Worm (Caenorhabditis elegans) whole organism, L2 larva: Measurements from ENCODE around the gene F14B8.6.

Experiments
- C34F6.9 ChIP-seq: fragments of 150-350 bp; optimal IDR thresholded peaks from 2 replicates; lab custom pipeline; 2014; ENCODE audit warnings: missing biosample characterization, missing genetic modification characterization
- F13H6.1 ChIP-seq: sonication (generic microtip); optimal IDR thresholded peaks from 2 replicates; lab custom pipeline; 2016; ENCODE audit warnings: missing genetic modification characterization, missing compliant biosample characterization
- ZK546.5 ChIP-seq: sonication (generic microtip); optimal IDR thresholded peaks from 2 replicates; lab custom pipeline; 2017; ENCODE audit warnings: missing biosample characterization, missing genetic modification characterization
- alr-1 ChIP-seq: fragments of 150-350 bp; optimal IDR thresholded peaks from 2 replicates; lab custom pipeline; 2014; ENCODE audit warnings: missing biosample characterization, missing genetic modification characterization
- aly-2 ChIP-seq: fragments of 150-350 bp; optimal IDR thresholded peaks from 2 replicates; lab custom pipeline; 2014; ENCODE audit warnings: missing biosample characterization, missing genetic modification characterization
- ama-1 ChIP-seq: fragments of 150-350 bp; optimal IDR thresholded peaks from 2 replicates; lab custom pipeline; 2018; ENCODE audit warnings: inconsistent platforms
- blmp-1 ChIP-seq: sonication (generic microtip); optimal IDR thresholded peaks from 2 replicates; lab custom pipeline; 2017; ENCODE audit warnings: missing genetic modification characterization, mild to moderate bottlenecking, missing compliant biosample characterization, antibody characterized with exemption, moderate library complexity; ENCODE audit not compliant: insufficient read depth
- ceh-16 ChIP-seq: fragments of 150-350 bp; optimal IDR thresholded peaks from 2 replicates; lab custom pipeline; 2014; ENCODE audit warnings: missing biosample characterization, missing genetic modification characterization
- dmd-4 ChIP-seq: sonication (generic microtip); optimal IDR thresholded peaks from 2 replicates; lab custom pipeline; 2017; ENCODE audit warnings: missing biosample characterization, missing genetic modification characterization
- elt-1 ChIP-seq: fragments of 150-350 bp; optimal IDR thresholded peaks from 2 replicates; lab custom pipeline; 2014; ENCODE audit warnings: missing biosample characterization, missing genetic modification characterization
- elt-3 ChIP-seq: sonication (generic microtip); optimal IDR thresholded peaks from 2 replicates; lab custom pipeline; 2017; ENCODE audit warnings: missing biosample characterization, missing genetic modification characterization
- fos-1 ChIP-seq: fragments of 150-350 bp; optimal IDR thresholded peaks from 2 replicates; lab custom pipeline; 2014; ENCODE audit warnings: missing biosample characterization, missing genetic modification characterization
- gmeb-1 ChIP-seq: fragments of 150-350 bp; optimal IDR thresholded peaks from 2 replicates; lab custom pipeline; 2014; ENCODE audit warnings: missing biosample characterization, missing genetic modification characterization
- lin-13 ChIP-seq: fragments of 150-350 bp; optimal IDR thresholded peaks from 2 replicates; lab custom pipeline; 2014; ENCODE audit warnings: missing biosample characterization, missing genetic modification reagents, missing genetic modification characterization
- lin-39 ChIP-seq: fragments of 150-350 bp; optimal IDR thresholded peaks from 2 replicates; lab custom pipeline; 2014; ENCODE audit warnings: missing biosample characterization, missing genetic modification reagents, missing genetic modification characterization
- lsy-2 ChIP-seq, 2 experiments: fragments of 150-350 bp in 1 of 2; sonication (generic microtip) in 1 of 2; optimal IDR thresholded peaks; 2 replicates each; lab custom pipeline; 2014 to 2017; ENCODE audit warnings: missing biosample characterization in 2 of 2, missing genetic modification characterization in 2 of 2
- mbf-1 ChIP-seq: sonication (generic microtip); optimal IDR thresholded peaks from 2 replicates; lab custom pipeline; 2017; ENCODE audit warnings: missing biosample characterization, missing genetic modification characterization
- mdl-1 ChIP-seq, 2 experiments: fragments of 150-350 bp in 1 of 2; sonication (generic microtip) in 1 of 2; optimal IDR thresholded peaks; 2 replicates each; lab custom pipeline; 2017; ENCODE audit warnings: missing biosample characterization in 2 of 2, missing genetic modification characterization in 2 of 2
- nhr-10 ChIP-seq: sonication (generic microtip); optimal IDR thresholded peaks from 2 replicates; lab custom pipeline; 2017; ENCODE audit warnings: missing biosample characterization, missing genetic modification characterization
- nhr-11 ChIP-seq: fragments of 150-350 bp; optimal IDR thresholded peaks from 2 replicates; lab custom pipeline; 2014; ENCODE audit warnings: missing biosample characterization, missing genetic modification characterization
- nhr-12 ChIP-seq: fragments of 150-350 bp; optimal IDR thresholded peaks from 2 replicates; lab custom pipeline; 2014; ENCODE audit warnings: missing biosample characterization, missing genetic modification characterization
- nhr-129 ChIP-seq: fragments of 150-350 bp; optimal IDR thresholded peaks from 2 replicates; lab custom pipeline; 2014; ENCODE audit warnings: missing biosample characterization, missing genetic modification characterization
- nhr-21 ChIP-seq: fragments of 150-350 bp; optimal IDR thresholded peaks from 2 replicates; lab custom pipeline; 2014; ENCODE audit warnings: missing biosample characterization, missing genetic modification characterization
- nhr-23 ChIP-seq: fragments of 150-350 bp; optimal IDR thresholded peaks from 2 replicates; lab custom pipeline; 2014; ENCODE audit warnings: missing biosample characterization, missing genetic modification reagents, missing genetic modification characterization
- nhr-25 ChIP-seq: fragments of 150-350 bp; sonication (generic microtip); optimal IDR thresholded peaks from 3 replicates; lab custom pipeline; 2014; ENCODE audit warnings: missing biosample characterization, missing genetic modification characterization
- nhr-6 ChIP-seq: fragments of 150-350 bp; optimal IDR thresholded peaks from 2 replicates; lab custom pipeline; 2014; ENCODE audit warnings: missing biosample characterization, missing genetic modification characterization
- nhr-77 ChIP-seq: fragments of 150-350 bp; optimal IDR thresholded peaks from 2 replicates; lab custom pipeline; 2014; ENCODE audit warnings: missing biosample characterization, missing genetic modification characterization
- peb-1 ChIP-seq: fragments of 150-350 bp; optimal IDR thresholded peaks from 2 replicates; lab custom pipeline; 2014; ENCODE audit warnings: missing biosample characterization, missing genetic modification characterization
- skn-1 ChIP-seq: sonication (generic microtip); optimal IDR thresholded peaks from 2 replicates; lab custom pipeline; 2017; ENCODE audit warnings: missing biosample characterization, missing genetic modification characterization
- sma-3 ChIP-seq: sonication (generic microtip); optimal IDR thresholded peaks from 2 replicates; lab custom pipeline; 2016; ENCODE audit warnings: missing genetic modification reagents, missing genetic modification characterization, missing compliant biosample characterization
- sma-9 ChIP-seq, 2 experiments: fragments of 150-350 bp in 1 of 2; sonication (generic microtip) in 1 of 2; optimal IDR thresholded peaks; 2 replicates each; lab custom pipeline; 2014 to 2016; ENCODE audit warnings: missing genetic modification characterization in 2 of 2, mild to moderate bottlenecking in 1 of 2, missing biosample characterization in 1 of 2, missing compliant biosample characterization in 1 of 2, missing genetic modification reagents in 1 of 2, moderate library complexity in 1 of 2
- unc-55 ChIP-seq: fragments of 150-350 bp; sonication (generic microtip); optimal IDR thresholded peaks from 3 replicates; lab custom pipeline; 2014; ENCODE audit warnings: missing biosample characterization, missing genetic modification reagents, missing genetic modification characterization
- unc-62 ChIP-seq: fragments of 150-350 bp; optimal IDR thresholded peaks from 2 replicates; lab custom pipeline; 2014; ENCODE audit warnings: missing biosample characterization, missing genetic modification reagents, missing genetic modification characterization
- zag-1 ChIP-seq: fragments of 150-350 bp; optimal IDR thresholded peaks from 2 replicates; lab custom pipeline; 2014; ENCODE audit warnings: missing biosample characterization, missing genetic modification characterization
- ztf-1 ChIP-seq: fragments of 200-800 bp; sonication (Bioruptor generic); conservative IDR thresholded peaks from 2 replicates; pipeline ENCODE4 v1.3.6; 2022; ENCODE audit warnings: missing genetic modification characterization, missing compliant biosample characterization
- ztf-4 ChIP-seq: fragments of 150-350 bp; optimal IDR thresholded peaks from 2 replicates; lab custom pipeline; 2014; ENCODE audit warnings: missing biosample characterization, missing genetic modification characterization

F14B8.6 gene

DNA sequence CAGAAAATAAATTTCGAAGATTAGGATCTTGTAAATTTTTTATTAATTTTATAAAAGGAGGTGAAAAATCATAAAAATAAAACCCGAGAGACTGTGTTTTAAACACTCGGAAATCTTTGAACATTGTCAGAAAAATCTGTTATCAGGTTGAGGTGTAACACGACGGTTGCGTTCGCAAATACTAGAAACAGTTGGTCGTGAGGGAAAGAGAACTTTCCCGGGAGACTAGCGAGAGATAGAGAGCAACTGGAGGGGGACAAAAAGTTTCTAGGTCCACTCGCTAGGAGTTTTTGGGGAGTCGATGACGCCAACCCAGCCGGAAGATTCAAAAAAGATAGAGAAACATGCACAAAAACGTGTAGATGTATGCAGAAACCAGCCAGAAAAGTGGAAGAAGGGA is 30.1 kb upstream of the F14B8.6 start:
- TF ChIP-seq lsy-2 (tag; optimal IDR thresholded peaks at IDR 0.05; lab: Kevin White, UChicago) (peak in 1 of 2 experiments; percentile 2), nhr-77 (tag; lab: Kevin White, UChicago) (no peak), C34F6.9 (tag; lab: Kevin White, UChicago) (peak; percentile 13)

DNA sequence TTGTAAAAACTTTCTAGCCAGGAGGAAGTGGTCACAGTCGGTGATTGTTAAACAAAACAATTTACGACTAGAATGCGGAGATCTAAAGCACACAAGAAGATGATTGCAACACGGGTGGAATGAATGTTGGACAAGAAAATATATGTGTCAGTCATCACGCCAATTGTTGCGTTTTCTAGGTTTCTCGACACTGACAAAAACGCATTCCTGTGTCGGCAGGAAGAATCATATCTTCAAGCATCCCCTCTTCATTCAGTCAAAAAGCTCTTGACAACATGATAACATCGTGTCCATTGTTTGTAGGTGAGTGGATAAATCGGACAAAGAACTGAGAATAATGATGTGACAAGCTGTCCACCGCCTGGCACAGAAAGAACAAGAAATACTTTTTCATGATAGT is 27.3 kb upstream of the F14B8.6 start:
- TF ChIP-seq unc-55 (no peak), unc-62 (GFP tag; lab: Kevin White, UChicago) (no peak), elt-3 (tag; lab: Kevin White, UChicago) (no peak), F13H6.1 (tag; lab: Kevin White, UChicago) (peak; percentile 10), nhr-129 (tag; lab: Kevin White, UChicago) (peak; percentile 41), nhr-11 (tag; lab: Kevin White, UChicago) (no peak), ama-1 (no peak), nhr-77 (tag; lab: Kevin White, UChicago) (no peak)

DNA sequence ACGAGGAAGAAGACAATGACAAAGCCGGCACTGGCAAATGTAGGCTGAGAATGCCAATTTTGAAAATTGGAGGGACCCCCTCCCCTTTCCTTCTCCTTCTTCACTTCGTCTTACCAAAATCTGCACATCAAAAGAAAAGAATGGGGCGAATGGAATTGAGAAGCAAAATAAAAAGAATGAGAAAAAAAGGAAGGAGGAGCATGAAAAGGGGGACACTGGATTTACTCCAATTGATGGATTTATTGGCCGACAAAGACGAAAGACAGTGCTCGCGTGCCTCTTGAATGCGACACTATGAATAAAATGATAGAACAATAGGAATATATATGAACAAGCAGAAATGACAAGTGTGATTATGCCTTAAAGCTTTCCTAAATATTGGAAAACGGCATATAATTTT is 26.7 kb upstream of the F14B8.6 start:
- no peak for TF ChIP-seq gmeb-1 (tag; lab: Kevin White, UChicago)
- TF ChIP-seq lin-13 (GFP tag; lab: Kevin White, UChicago), result no peak
- TF ChIP-seq zag-1 (tag; lab: Kevin White, UChicago), result no peak
- no peak for TF ChIP-seq nhr-129 (tag; lab: Kevin White, UChicago)
- no peak for TF ChIP-seq peb-1
- no peak for TF ChIP-seq aly-2
- no peak for TF ChIP-seq F13H6.1 (tag; lab: Kevin White, UChicago)
- TF ChIP-seq mdl-1 (tag; optimal IDR thresholded peaks at IDR 0.05; lab: Kevin White, UChicago), result no peak
- no peak for TF ChIP-seq C34F6.9 (tag; lab: Kevin White, UChicago)
- TF ChIP-seq ceh-16 (tag; lab: Kevin White, UChicago), result no peak
- no peak for TF ChIP-seq dmd-4 (tag; lab: Kevin White, UChicago)
- no peak for TF ChIP-seq blmp-1
- TF ChIP-seq lsy-2 (tag; optimal IDR thresholded peaks at IDR 0.05; lab: Kevin White, UChicago), result no peak
- TF ChIP-seq ama-1, result no peak
- no peak for TF ChIP-seq unc-62 (GFP tag; lab: Kevin White, UChicago)
- no peak for TF ChIP-seq nhr-11 (tag; lab: Kevin White, UChicago)
- TF ChIP-seq, all 48 proteins: peak for 0

DNA sequence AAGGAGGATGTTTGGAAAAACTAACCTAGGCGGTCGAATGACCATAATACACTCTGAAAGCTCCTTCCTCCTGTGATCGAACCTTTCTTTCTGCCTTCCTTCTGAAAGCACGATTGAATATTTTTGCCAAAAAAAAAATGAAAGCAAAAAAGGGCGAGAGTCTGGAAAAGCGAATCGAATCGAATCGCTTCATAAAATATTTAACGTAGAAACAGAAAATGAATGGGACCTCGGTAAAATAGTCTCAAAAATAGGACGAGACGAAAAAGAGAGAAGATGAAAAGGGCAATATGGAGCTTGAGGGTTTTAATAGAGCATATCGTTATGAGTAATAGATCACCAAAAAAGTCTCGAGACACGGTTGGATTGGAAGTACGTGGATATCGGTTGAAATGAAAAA is 24.1 kb upstream of the F14B8.6 start, which contains the start of gene inx-1:
Gene inx-1 (minus strand): TSS at position 101 of the 400 bp plus-strand sequence.
- TF ChIP-seq lin-13 (GFP tag; lab: Kevin White, UChicago) (no peak), ztf-4 (tag; lab: Kevin White, UChicago) (no peak), dmd-4 (tag; lab: Kevin White, UChicago) (no peak), nhr-21 (tag; lab: Kevin White, UChicago) (no peak), skn-1 (tag; lab: Kevin White, UChicago) (no peak), lsy-2 (tag; optimal IDR thresholded peaks at IDR 0.05; lab: Kevin White, UChicago) (no peak), elt-1 (tag; lab: Kevin White, UChicago) (no peak), nhr-25 (no peak), sma-3 (GFP tag; lab: Kevin White, UChicago) (no peak), ZK546.5 (no peak), mbf-1 (tag; lab: Kevin White, UChicago) (no peak), nhr-77 (tag; lab: Kevin White, UChicago) (no peak)

DNA sequence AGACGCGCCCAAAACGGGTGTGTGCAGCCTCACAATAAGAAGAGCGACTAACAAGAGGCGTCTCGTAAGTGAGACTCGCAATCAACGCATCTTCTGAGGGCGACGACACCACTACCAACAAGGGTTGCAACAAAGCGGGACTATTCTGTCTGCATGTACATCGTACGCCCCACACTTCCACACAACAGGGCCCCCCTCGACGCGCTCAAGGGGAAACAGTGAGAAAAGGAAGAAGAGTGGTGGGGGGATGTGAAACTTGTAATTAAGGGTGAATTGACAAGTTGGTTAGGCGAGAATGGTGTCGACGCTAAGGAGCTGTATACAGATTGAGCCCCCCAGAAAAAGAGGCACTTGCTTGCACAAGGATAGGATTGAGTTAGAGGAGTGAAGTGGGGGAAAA is 21.1 kb upstream of the F14B8.6 start:
- no peak for TF ChIP-seq nhr-6 (tag; lab: Kevin White, UChicago)
- TF ChIP-seq sma-9 (GFP tag; optimal IDR thresholded peaks at IDR 0.05; lab: Kevin White, UChicago), result no peak
- no peak for TF ChIP-seq sma-9 (tag; optimal IDR thresholded peaks at IDR 0.05; lab: Kevin White, UChicago)
- TF ChIP-seq nhr-23, result no peak
- no peak for TF ChIP-seq elt-3 (tag; lab: Kevin White, UChicago)
- no peak for TF ChIP-seq alr-1 (tag; lab: Kevin White, UChicago)
- no peak for TF ChIP-seq nhr-10

DNA sequence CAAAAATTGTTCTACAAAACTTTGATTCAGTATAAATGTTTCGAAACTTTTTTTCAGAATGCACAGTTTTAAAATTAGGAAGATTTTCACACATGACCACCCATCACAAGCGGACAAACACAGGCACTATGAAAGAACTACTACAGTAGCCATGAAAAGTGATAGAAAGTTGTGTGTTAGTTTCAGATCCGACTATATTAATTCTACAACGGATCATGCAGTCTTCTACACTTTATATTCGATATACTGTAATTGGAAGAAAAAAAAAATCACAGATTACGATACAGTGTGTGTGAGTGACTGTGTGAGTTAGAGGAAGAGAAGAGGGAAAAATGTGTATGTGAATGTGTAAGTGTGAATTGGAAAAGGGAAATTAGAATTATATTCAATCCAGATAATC is 14.6 kb upstream of the F14B8.6 start:
- TF ChIP-seq nhr-23 (no peak), nhr-25 (no peak), fos-1 (tag; lab: Kevin White, UChicago) (no peak), ztf-1 (GFP tag; lab: Robert Waterston, UW) (no peak), lsy-2 (tag; optimal IDR thresholded peaks at IDR 0.05; lab: Kevin White, UChicago) (no peak), nhr-12 (tag; lab: Kevin White, UChicago) (no peak), ceh-16 (tag; lab: Kevin White, UChicago) (no peak), lin-39 (tag; lab: Kevin White, UChicago) (no peak), aly-2 (no peak)
